Worm (Caenorhabditis elegans) whole organism, mixed stage, embryonic: ENCODE results near the gene F52E1.9.

Source experiments
- bed-3 ChIP-seq: fragments of 200-800 bp; sonication (Bioruptor generic); optimal IDR thresholded peaks from 3 replicates; lab custom pipeline; 2018; ENCODE audit warnings: mild to moderate bottlenecking, missing genetic modification characterization, moderate library complexity, missing compliant biosample characterization
- blmp-1 ChIP-seq: fragments of 150-350 bp; optimal IDR thresholded peaks from 2 replicates; lab custom pipeline; 2014; ENCODE audit warnings: missing biosample characterization, missing genetic modification characterization
- ceh-39 ChIP-seq: fragments of 150-350 bp; optimal IDR thresholded peaks from 2 replicates; lab custom pipeline; 2014; ENCODE audit warnings: missing biosample characterization, missing genetic modification characterization
- ceh-43 ChIP-seq: fragments of 200-800 bp; sonication (Bioruptor generic); optimal IDR thresholded peaks from 2 replicates; lab custom pipeline; 2018; ENCODE audit warnings: mild to moderate bottlenecking, missing genetic modification characterization, moderate library complexity, missing compliant biosample characterization
- ceh-83 ChIP-seq: fragments of 200-800 bp; sonication (Bioruptor generic); optimal IDR thresholded peaks from 2 replicates; lab custom pipeline; 2018; ENCODE audit warnings: mild to moderate bottlenecking, missing genetic modification characterization, missing compliant biosample characterization
- ces-1 ChIP-seq: fragments of 150-350 bp; optimal IDR thresholded peaks from 2 replicates; lab custom pipeline; 2014; ENCODE audit warnings: missing biosample characterization, missing genetic modification reagents, missing genetic modification characterization
- cnd-1 ChIP-seq: fragments of 200-800 bp; sonication (Bioruptor generic); optimal IDR thresholded peaks from 2 replicates; lab custom pipeline; 2018; ENCODE audit warnings: mild to moderate bottlenecking, missing genetic modification characterization, missing compliant biosample characterization
- elt-1 ChIP-seq: sonication (generic microtip); optimal IDR thresholded peaks from 2 replicates; lab custom pipeline; 2017; ENCODE audit warnings: missing genetic modification characterization, mild to moderate bottlenecking, missing compliant biosample characterization, antibody characterized with exemption, moderate library complexity, borderline replicate concordance; ENCODE audit not compliant: insufficient read depth
- elt-3 ChIP-seq: fragments of 150-350 bp; optimal IDR thresholded peaks from 2 replicates; lab custom pipeline; 2014; ENCODE audit warnings: missing biosample characterization, missing genetic modification characterization
- ham-2 ChIP-seq: fragments of 200-800 bp; sonication (Bioruptor generic); optimal IDR thresholded peaks from 2 replicates; lab custom pipeline; 2018; ENCODE audit warnings: mild to moderate bottlenecking, missing genetic modification characterization, missing compliant biosample characterization
- lin-13 ChIP-seq: fragments of 150-350 bp; optimal IDR thresholded peaks from 2 replicates; lab custom pipeline; 2014; ENCODE audit warnings: missing biosample characterization, missing genetic modification characterization
- lin-32 ChIP-seq: fragments of 200-800 bp; sonication (Bioruptor generic); optimal IDR thresholded peaks from 2 replicates; lab custom pipeline; 2018; ENCODE audit warnings: mild to moderate bottlenecking, missing genetic modification characterization, missing compliant biosample characterization
- lsy-2 ChIP-seq: fragments of 150-350 bp; optimal IDR thresholded peaks from 2 replicates; lab custom pipeline; 2014; ENCODE audit warnings: missing biosample characterization, missing genetic modification characterization
- mab-5 ChIP-seq: fragments of 150-350 bp; optimal IDR thresholded peaks from 2 replicates; lab custom pipeline; 2014; ENCODE audit warnings: missing biosample characterization, missing genetic modification characterization
- mep-1 ChIP-seq: fragments of 150-350 bp; optimal IDR thresholded peaks from 2 replicates; lab custom pipeline; 2017; ENCODE audit warnings: missing biosample characterization, missing genetic modification reagents, missing genetic modification characterization, inconsistent platforms
- mls-2 ChIP-seq: sonication (generic microtip); optimal IDR thresholded peaks from 2 replicates; lab custom pipeline; 2016; ENCODE audit warnings: mild to moderate bottlenecking, missing genetic modification characterization, moderate library complexity, missing compliant biosample characterization
- nhr-12 ChIP-seq: fragments of 150-350 bp; optimal IDR thresholded peaks from 2 replicates; lab custom pipeline; 2014; ENCODE audit warnings: missing biosample characterization, missing genetic modification characterization
- nhr-2 ChIP-seq: fragments of 150-350 bp; optimal IDR thresholded peaks from 2 replicates; lab custom pipeline; 2014; ENCODE audit warnings: missing biosample characterization, missing genetic modification characterization
- nhr-237 ChIP-seq: fragments of 150-350 bp; optimal IDR thresholded peaks from 2 replicates; lab custom pipeline; 2014; ENCODE audit warnings: missing biosample characterization, missing genetic modification characterization
- nhr-28 ChIP-seq: fragments of 150-350 bp; optimal IDR thresholded peaks from 2 replicates; lab custom pipeline; 2014; ENCODE audit warnings: missing biosample characterization, missing genetic modification characterization
- nhr-76 ChIP-seq: sonication (generic microtip); optimal IDR thresholded peaks from 2 replicates; lab custom pipeline; 2017; ENCODE audit warnings: missing biosample characterization, missing genetic modification characterization
- sem-2 ChIP-seq: fragments of 200-800 bp; sonication (Bioruptor generic); optimal IDR thresholded peaks from 2 replicates; lab custom pipeline; 2018; ENCODE audit warnings: mild to moderate bottlenecking, missing genetic modification characterization, missing compliant biosample characterization
- snpc-4 ChIP-seq: fragments of 150-350 bp; optimal IDR thresholded peaks from 2 replicates; lab custom pipeline; 2014; ENCODE audit warnings: missing biosample characterization, missing genetic modification characterization
- sptf-1 ChIP-seq: sonication (generic microtip); optimal IDR thresholded peaks from 2 replicates; lab custom pipeline; 2017; ENCODE audit warnings: mild to moderate bottlenecking, missing genetic modification characterization, moderate library complexity, missing compliant biosample characterization
- tbx-8 ChIP-seq: fragments of 200-800 bp; sonication (Bioruptor generic); optimal IDR thresholded peaks from 2 replicates; lab custom pipeline; 2018; ENCODE audit warnings: mild to moderate bottlenecking, missing genetic modification characterization, moderate library complexity, missing compliant biosample characterization
- unc-120 ChIP-seq: sonication (generic microtip); optimal IDR thresholded peaks from 2 replicates; lab custom pipeline; 2017; ENCODE audit warnings: missing genetic modification characterization, missing compliant biosample characterization; ENCODE audit not compliant: poor library complexity, severe bottlenecking
- unc-39 ChIP-seq: fragments of 150-350 bp; optimal IDR thresholded peaks from 2 replicates; lab custom pipeline; 2014; ENCODE audit warnings: missing biosample characterization, missing genetic modification characterization
- unc-62 ChIP-seq: fragments of 150-350 bp; optimal IDR thresholded peaks from 2 replicates; lab custom pipeline; 2014; ENCODE audit warnings: missing biosample characterization, missing genetic modification reagents, missing genetic modification characterization
- zip-8 ChIP-seq: fragments of 150-350 bp; optimal IDR thresholded peaks from 2 replicates; lab custom pipeline; 2014; ENCODE audit warnings: missing biosample characterization, missing genetic modification characterization
- ztf-11 ChIP-seq: fragments of 150-350 bp; optimal IDR thresholded peaks from 2 replicates; lab custom pipeline; 2014; ENCODE audit warnings: missing biosample characterization, missing genetic modification characterization

F52E1.9 gene

ce11 chrV:8385879-8386530 lies 16.5 kb downstream of the F52E1.9 start, which contains the start of gene hsp-17:
Gene hsp-17 (minus strand): TSS chrV:8385929.
- TF ChIP-seq nhr-76 (tag; lab: Kevin White, UChicago), result no peak
- TF ChIP-seq nhr-12 (tag; lab: Kevin White, UChicago), result no peak
- no peak for TF ChIP-seq mab-5 (tag; lab: Kevin White, UChicago)
- no peak for TF ChIP-seq nhr-237 (tag; lab: Kevin White, UChicago)
- TF ChIP-seq elt-1 (tag; lab: Kevin White, UChicago), result no peak
- no peak for TF ChIP-seq blmp-1 (tag; lab: Kevin White, UChicago)
- no peak for TF ChIP-seq elt-3
- no peak for TF ChIP-seq ceh-83
- TF ChIP-seq unc-62, result no peak
- TF ChIP-seq, all 35 proteins: peak for 0

ce11 chrV:8384809-8385208 lies 17.7 kb downstream of the F52E1.9 start:
- TF ChIP-seq sem-2 (GFP tag; lab: Kevin White, UChicago) (no peak), cnd-1 (tag; lab: Kevin White, UChicago) (no peak), zip-8 (tag; lab: Kevin White, UChicago) (peak; percentile 22)

ce11 chrV:8383716-8384115 lies 18.8 kb downstream of the F52E1.9 start, which contains the start of gene F52E1.14:
Gene F52E1.14 (plus strand): TSS chrV:8383922.
- TF ChIP-seq ceh-39 (tag; lab: Kevin White, UChicago) (no peak), nhr-237 (tag; lab: Kevin White, UChicago) (no peak), tbx-8 (GFP tag; lab: Kevin White, UChicago) (no peak), mab-5 (tag; lab: Kevin White, UChicago) (no peak)

- TF ChIP-seq nhr-12 (tag; lab: Kevin White, UChicago) (no peak), unc-39 (no peak), nhr-76 (tag; lab: Kevin White, UChicago) (no peak), zip-8 (tag; lab: Kevin White, UChicago) (no peak), unc-120 (tag; lab: Kevin White, UChicago) (no peak), ceh-43 (no peak), tbx-8 (GFP tag; lab: Kevin White, UChicago) (no peak), ceh-39 (tag; lab: Kevin White, UChicago) (no peak), ces-1 (GFP tag; lab: Kevin White, UChicago) (no peak), elt-3 (no peak), nhr-28 (tag; lab: Kevin White, UChicago) (no peak), mep-1 (tag; lab: Kevin White, UChicago) (no peak), lin-32 (GFP tag; lab: Kevin White, UChicago) (no peak), nhr-2 (no peak), ham-2 (GFP tag; lab: Kevin White, UChicago) (no peak), mab-5 (tag; lab: Kevin White, UChicago) (no peak), lin-13 (no peak)
Observed at ce11 chrV:8380076-8380475, 22.4 kb downstream of the F52E1.9 start.

ce11 chrV:8379206-8379605 lies 23.3 kb downstream of the F52E1.9 start, which contains the start of gene F52E1.5:
Gene F52E1.5 (plus strand): TSS chrV:8379506.
- TF ChIP-seq ceh-83, result no peak
- no peak for TF ChIP-seq sptf-1 (tag; lab: Kevin White, UChicago)
- no peak for TF ChIP-seq tbx-8 (GFP tag; lab: Kevin White, UChicago)
- TF ChIP-seq lsy-2 (tag; lab: Kevin White, UChicago), result no peak
- no peak for TF ChIP-seq mep-1 (tag; lab: Kevin White, UChicago)
- no peak for TF ChIP-seq zip-8 (tag; lab: Kevin White, UChicago)
- TF ChIP-seq elt-1 (tag; lab: Kevin White, UChicago), result no peak
- no peak for TF ChIP-seq sem-2 (GFP tag; lab: Kevin White, UChicago)
- no peak for TF ChIP-seq ceh-43
- no peak for TF ChIP-seq ces-1 (GFP tag; lab: Kevin White, UChicago)
- no peak for TF ChIP-seq ztf-11
- TF ChIP-seq nhr-237 (tag; lab: Kevin White, UChicago), result no peak
- TF ChIP-seq nhr-2, result no peak
- TF ChIP-seq ham-2 (GFP tag; lab: Kevin White, UChicago), result no peak
- no peak for TF ChIP-seq unc-120 (tag; lab: Kevin White, UChicago)

- TF ChIP-seq zip-8 (tag; lab: Kevin White, UChicago) (no peak), lin-13 (no peak), bed-3 (GFP tag; lab: Kevin White, UChicago) (no peak), nhr-237 (tag; lab: Kevin White, UChicago) (no peak), mls-2 (tag; lab: Kevin White, UChicago) (no peak), lin-32 (GFP tag; lab: Kevin White, UChicago) (no peak), snpc-4 (tag; lab: Kevin White, UChicago) (no peak)
Observed at ce11 chrV:8375849-8376248, 26.6 kb downstream of the F52E1.9 start, which contains the start of gene F38E1.3. Gene F38E1.3 (plus strand): TSS chrV:8376149.
